Worm (Caenorhabditis elegans): ENCODE measurements around the gene nlp-46.

nlp-46 gene

ce11 chrV:12511946-12512345, 5.9 kb upstream of the nlp-46 start:
- TF ChIP-seq lsy-12 (tag; optimal IDR thresholded peaks at IDR 0.05) (no peak), nhr-28 (tag; optimal IDR thresholded peaks at IDR 0.05) (no peak), ceh-82 (tag; optimal IDR thresholded peaks at IDR 0.05) (no peak), nhr-23 (tag; optimal IDR thresholded peaks at IDR 0.05) (peak; percentile 15)

ce11 chrV:12509922-12510582, 4.0 kb upstream of the nlp-46 start:
- TF ChIP-seq nhr-237 (tag; optimal IDR thresholded peaks at IDR 0.05) (peak; percentile 41), nhr-43 (tag; optimal IDR thresholded peaks at IDR 0.05; ENCODE audit: poor library complexity, severe bottlenecking) (peak; percentile 83)

ce11 chrV:12505730-12506129, 355 bp downstream of the nlp-46 start:
- TF ChIP-seq nfya-1 (tag; optimal IDR thresholded peaks at IDR 0.05; ENCODE audit: insufficient read depth) (peak; percentile 54), daf-12 (tag; optimal IDR thresholded peaks at IDR 0.05) (no peak)

ce11 chrV:12503494-12503893, 2.6 kb downstream of the nlp-46 start, which contains the start of gene T28H10.1:
T28H10.1 (plus strand) TSS chrV:12503794.
- TF ChIP-seq egl-27 (tag; optimal IDR thresholded peaks at IDR 0.05) (no peak), snpc-4 (tag; optimal IDR thresholded peaks at IDR 0.05) (no peak), nhr-25 (tag; optimal IDR thresholded peaks at IDR 0.05) (no peak), skn-1 (tag; optimal IDR thresholded peaks at IDR 0.05) (no peak), lsy-12 (tag; optimal IDR thresholded peaks at IDR 0.05) (no peak), ceh-9 (tag; optimal IDR thresholded peaks at IDR 0.05) (no peak), hmg-11 (tag; optimal IDR thresholded peaks at IDR 0.05) (no peak), nhr-77 (tag; optimal IDR thresholded peaks at IDR 0.05) (no peak), fkh-10 (GFP tag; optimal IDR thresholded peaks at IDR 0.05) (no peak), unc-39 (tag; optimal IDR thresholded peaks at IDR 0.05) (no peak), lin-39 (tag; optimal IDR thresholded peaks at IDR 0.05) (no peak), elt-1 (tag; optimal IDR thresholded peaks at IDR 0.05) (no peak), ztf-4 (tag; optimal IDR thresholded peaks at IDR 0.05) (no peak)

- no peak for TF ChIP-seq zag-1 (tag; optimal IDR thresholded peaks at IDR 0.05)
- TF ChIP-seq nfya-1 (tag; optimal IDR thresholded peaks at IDR 0.05; ENCODE audit: insufficient read depth), result peak; percentile 83
- no peak for TF ChIP-seq ceh-16 (tag; optimal IDR thresholded peaks at IDR 0.05)
- TF ChIP-seq nhr-12 (tag; optimal IDR thresholded peaks at IDR 0.05), result no peak
- peak; percentile 35 for TF ChIP-seq elt-2 (tag; optimal IDR thresholded peaks at IDR 0.05)
- peak; percentile 68 for TF ChIP-seq hmg-11 (tag; optimal IDR thresholded peaks at IDR 0.05)
- TF ChIP-seq nhr-237 (tag; optimal IDR thresholded peaks at IDR 0.05), result no peak
- peak; percentile 92 for TF ChIP-seq ceh-28 (tag; optimal IDR thresholded peaks at IDR 0.05)
- no peak for TF ChIP-seq ceh-9 (tag; optimal IDR thresholded peaks at IDR 0.05)
- peak; percentile 76 for TF ChIP-seq lin-15B (tag; optimal IDR thresholded peaks at IDR 0.05)
- TF ChIP-seq egl-27 (tag; optimal IDR thresholded peaks at IDR 0.05), result no peak
- TF ChIP-seq jun-1 (tag; optimal IDR thresholded peaks at IDR 0.05), result peak; percentile 47
- TF ChIP-seq nhr-11 (tag; optimal IDR thresholded peaks at IDR 0.05), result no peak
- peak; percentile 22 for TF ChIP-seq nhr-43 (tag; optimal IDR thresholded peaks at IDR 0.05; ENCODE audit: poor library complexity, severe bottlenecking)
- TF ChIP-seq lsy-12 (tag; optimal IDR thresholded peaks at IDR 0.05), result peak; percentile 36
- TF ChIP-seq fkh-10 (GFP tag; optimal IDR thresholded peaks at IDR 0.05), result no peak
- peak; percentile 13 for TF ChIP-seq pqm-1 (tag; optimal IDR thresholded peaks at IDR 0.05)
- TF ChIP-seq pha-4 (tag; optimal IDR thresholded peaks at IDR 0.05), result peak; percentile 92
- TF ChIP-seq nhr-23 (tag; optimal IDR thresholded peaks at IDR 0.05), result peak; percentile 83
- no peak for TF ChIP-seq fkh-2 (tag; optimal IDR thresholded peaks at IDR 0.05)
- TF ChIP-seq ceh-82 (tag; optimal IDR thresholded peaks at IDR 0.05), result peak; percentile 38
- TF ChIP-seq lin-39 (tag; optimal IDR thresholded peaks at IDR 0.05), result peak; percentile 40
- TF ChIP-seq tbx-2 (tag; optimal IDR thresholded peaks at IDR 0.05), result peak; percentile 73
- peak; percentile 55 for TF ChIP-seq egl-5 (tag; optimal IDR thresholded peaks at IDR 0.05)
- peak; percentile 42 for TF ChIP-seq skn-1 (tag; optimal IDR thresholded peaks at IDR 0.05)
- TF ChIP-seq snpc-4 (tag; optimal IDR thresholded peaks at IDR 0.05), result peak; percentile 91
- TF ChIP-seq mdl-1 (tag; optimal IDR thresholded peaks at IDR 0.05), result no peak
- peak; percentile 24 for TF ChIP-seq nhr-25 (tag; optimal IDR thresholded peaks at IDR 0.05)
Observed at ce11 chrV:12497725-12498263, 8.3 kb downstream of the nlp-46 start, which contains the start of the genes W04D2.4 and rbm-25. W04D2.4 (minus strand) TSS chrV:12497755. rbm-25 (plus strand) TSS chrV:12498213.

Measured in whole organism, L3 larva.